Worm (Caenorhabditis elegans) whole organism, midembryonic: ENCODE data around the gene C04A2.15.
A peak's percentile ranks its signal among the peaks of the same experiment; 100 is the strongest.

Source experiments
- T22C8.4 ChIP-seq: fragments of 200-800 bp; sonication (Bioruptor generic); IDR thresholded peaks from 2 replicates; pipeline ENCODE4 v1.3.6; 2022; ENCODE audit warnings: missing genetic modification characterization, missing compliant biosample characterization
- cog-1 ChIP-seq: sonication (generic microtip); optimal IDR thresholded peaks from 2 replicates; lab custom pipeline; 2016; ENCODE audit warnings: missing genetic modification characterization, missing compliant biosample characterization
- flt-1 ChIP-seq: fragments of 200-800 bp; sonication (Bioruptor generic); IDR thresholded peaks from 2 replicates; pipeline ENCODE4 v1.3.6; 2022; ENCODE audit warnings: missing genetic modification characterization, missing compliant biosample characterization
- klf-2 ChIP-seq: fragments of 200-800 bp; sonication (Bioruptor generic); conservative IDR thresholded peaks from 2 replicates; pipeline ENCODE4 v1.3.6; 2022; ENCODE audit warnings: missing genetic modification reagents, missing genetic modification characterization, missing compliant biosample characterization
- med-1 ChIP-seq: sonication (generic microtip); optimal IDR thresholded peaks from 2 replicates; lab custom pipeline; 2017; ENCODE audit warnings: missing genetic modification characterization, mild to moderate bottlenecking, missing compliant biosample characterization, antibody characterized with exemption, missing genetic modification reagents; ENCODE audit not compliant: insufficient read depth
- ref-1 ChIP-seq: fragments of 200-800 bp; sonication (Bioruptor generic); conservative IDR thresholded peaks from 2 replicates; pipeline ENCODE4 v1.3.6; 2022; ENCODE audit warnings: missing genetic modification reagents, missing genetic modification characterization, missing compliant biosample characterization
- tab-1 ChIP-seq: fragments of 200-800 bp; sonication (Bioruptor generic); IDR thresholded peaks from 2 replicates; pipeline ENCODE4 v1.3.6; 2022; ENCODE audit warnings: missing genetic modification characterization, missing compliant biosample characterization
- ztf-23 ChIP-seq: fragments of 200-800 bp; sonication (Bioruptor generic); IDR thresholded peaks from 2 replicates; pipeline ENCODE4 v1.3.6; 2022; ENCODE audit warnings: missing genetic modification reagents, missing genetic modification characterization, missing compliant biosample characterization
- ztf-29 ChIP-seq: fragments of 200-800 bp; sonication (Bioruptor generic); IDR thresholded peaks from 2 replicates; pipeline ENCODE4 v1.3.6; 2022; ENCODE audit warnings: missing genetic modification reagents, missing genetic modification characterization, missing compliant biosample characterization

The C04A2.15 gene

ce11 chrII:6838270-6838878 is 13.7 kb upstream of the C04A2.15 start:
- TF ChIP-seq cog-1 (tag; lab: Kevin White, UChicago) (peak; percentile 13), ztf-29 (GFP tag; lab: Robert Waterston, UW) (no peak), T22C8.4 (no peak), tab-1 (GFP tag; lab: Robert Waterston, UW) (no peak)

ce11 chrII:6838977-6839376 is 13.1 kb upstream of the C04A2.15 start:
- TF ChIP-seq ref-1 (GFP tag; lab: Robert Waterston, UW), result no peak
- no peak for TF ChIP-seq tab-1 (GFP tag; lab: Robert Waterston, UW)
- TF ChIP-seq klf-2 (GFP tag; lab: Robert Waterston, UW), result no peak
- no peak for TF ChIP-seq cog-1 (tag; lab: Kevin White, UChicago)
- no peak for TF ChIP-seq ztf-23
- no peak for TF ChIP-seq flt-1 (GFP tag; lab: Robert Waterston, UW)
- TF ChIP-seq T22C8.4, result no peak
- TF ChIP-seq med-1, result no peak
- no peak for TF ChIP-seq ztf-29 (GFP tag; lab: Robert Waterston, UW)

ce11 chrII:6840663-6841062 is 11.4 kb upstream of the C04A2.15 start:
- no peak for TF ChIP-seq cog-1 (tag; lab: Kevin White, UChicago)
- TF ChIP-seq ztf-29 (GFP tag; lab: Robert Waterston, UW), result no peak
- no peak for TF ChIP-seq ref-1 (GFP tag; lab: Robert Waterston, UW)
- no peak for TF ChIP-seq tab-1 (GFP tag; lab: Robert Waterston, UW)
- TF ChIP-seq klf-2 (GFP tag; lab: Robert Waterston, UW), result no peak
- TF ChIP-seq med-1, result no peak

ce11 chrII:6841102-6841501 is 10.9 kb upstream of the C04A2.15 start:
- peak; percentile 15 for TF ChIP-seq cog-1 (tag; lab: Kevin White, UChicago)
- no peak for TF ChIP-seq tab-1 (GFP tag; lab: Robert Waterston, UW)

ce11 chrII:6842009-6842408 is 10.0 kb upstream of the C04A2.15 start:
- no peak for TF ChIP-seq cog-1 (tag; lab: Kevin White, UChicago)
- no peak for TF ChIP-seq med-1
- TF ChIP-seq T22C8.4, result no peak
- no peak for TF ChIP-seq ref-1 (GFP tag; lab: Robert Waterston, UW)
- no peak for TF ChIP-seq klf-2 (GFP tag; lab: Robert Waterston, UW)
- no peak for TF ChIP-seq ztf-29 (GFP tag; lab: Robert Waterston, UW)
- TF ChIP-seq flt-1 (GFP tag; lab: Robert Waterston, UW), result no peak
- no peak for TF ChIP-seq tab-1 (GFP tag; lab: Robert Waterston, UW)
- no peak for TF ChIP-seq ztf-23

ce11 chrII:6842651-6843118 is 9.4 kb upstream of the C04A2.15 start:
- no peak for TF ChIP-seq flt-1 (GFP tag; lab: Robert Waterston, UW)
- no peak for TF ChIP-seq ref-1 (GFP tag; lab: Robert Waterston, UW)
- no peak for TF ChIP-seq ztf-29 (GFP tag; lab: Robert Waterston, UW)
- TF ChIP-seq med-1, result no peak
- no peak for TF ChIP-seq cog-1 (tag; lab: Kevin White, UChicago)
- no peak for TF ChIP-seq ztf-23
- no peak for TF ChIP-seq tab-1 (GFP tag; lab: Robert Waterston, UW)
- TF ChIP-seq klf-2 (GFP tag; lab: Robert Waterston, UW), result no peak
- TF ChIP-seq T22C8.4, result no peak

- 0 out of 2 replicates have a peak, but pooled peaks have one; percentile 14 for TF ChIP-seq flt-1 (GFP tag; lab: Robert Waterston, UW)
- TF ChIP-seq ref-1 (GFP tag; lab: Robert Waterston, UW), result no peak
- TF ChIP-seq klf-2 (GFP tag; lab: Robert Waterston, UW), result no peak
- TF ChIP-seq ztf-29 (GFP tag; lab: Robert Waterston, UW), result 0 out of 2 replicates have a peak, but pooled peaks have one; percentile 43
- TF ChIP-seq cog-1 (tag; lab: Kevin White, UChicago), result no peak
- no peak for TF ChIP-seq med-1
Measured at ce11 chrII:6843211-6843610, 8.8 kb upstream of the C04A2.15 start.

ce11 chrII:6843680-6844079 is 8.4 kb upstream of the C04A2.15 start:
- TF ChIP-seq T22C8.4 (no peak), ztf-29 (GFP tag; lab: Robert Waterston, UW) (no peak), cog-1 (tag; lab: Kevin White, UChicago) (no peak), med-1 (no peak), ztf-23 (no peak), flt-1 (GFP tag; lab: Robert Waterston, UW) (peak; percentile 55; the same call in 1 of the 2 replicates)

ce11 chrII:6844227-6845005 is 7.6 kb upstream of the C04A2.15 start:
- no peak for TF ChIP-seq ztf-23
- peak; percentile 65 for TF ChIP-seq T22C8.4

- no peak for TF ChIP-seq med-1
Measured at ce11 chrII:6845006-6845459, 7.0 kb upstream of the C04A2.15 start.

ce11 chrII:6846723-6847122 is 5.3 kb upstream of the C04A2.15 start:
- TF ChIP-seq ztf-29 (GFP tag; lab: Robert Waterston, UW), result no peak
- no peak for TF ChIP-seq klf-2 (GFP tag; lab: Robert Waterston, UW)
- no peak for TF ChIP-seq med-1
- no peak for TF ChIP-seq ztf-23
- TF ChIP-seq T22C8.4, result no peak
- no peak for TF ChIP-seq cog-1 (tag; lab: Kevin White, UChicago)
